Worm (Caenorhabditis elegans): Measurements from ENCODE around the gene AH9.6.

The AH9.6 gene

DNA sequence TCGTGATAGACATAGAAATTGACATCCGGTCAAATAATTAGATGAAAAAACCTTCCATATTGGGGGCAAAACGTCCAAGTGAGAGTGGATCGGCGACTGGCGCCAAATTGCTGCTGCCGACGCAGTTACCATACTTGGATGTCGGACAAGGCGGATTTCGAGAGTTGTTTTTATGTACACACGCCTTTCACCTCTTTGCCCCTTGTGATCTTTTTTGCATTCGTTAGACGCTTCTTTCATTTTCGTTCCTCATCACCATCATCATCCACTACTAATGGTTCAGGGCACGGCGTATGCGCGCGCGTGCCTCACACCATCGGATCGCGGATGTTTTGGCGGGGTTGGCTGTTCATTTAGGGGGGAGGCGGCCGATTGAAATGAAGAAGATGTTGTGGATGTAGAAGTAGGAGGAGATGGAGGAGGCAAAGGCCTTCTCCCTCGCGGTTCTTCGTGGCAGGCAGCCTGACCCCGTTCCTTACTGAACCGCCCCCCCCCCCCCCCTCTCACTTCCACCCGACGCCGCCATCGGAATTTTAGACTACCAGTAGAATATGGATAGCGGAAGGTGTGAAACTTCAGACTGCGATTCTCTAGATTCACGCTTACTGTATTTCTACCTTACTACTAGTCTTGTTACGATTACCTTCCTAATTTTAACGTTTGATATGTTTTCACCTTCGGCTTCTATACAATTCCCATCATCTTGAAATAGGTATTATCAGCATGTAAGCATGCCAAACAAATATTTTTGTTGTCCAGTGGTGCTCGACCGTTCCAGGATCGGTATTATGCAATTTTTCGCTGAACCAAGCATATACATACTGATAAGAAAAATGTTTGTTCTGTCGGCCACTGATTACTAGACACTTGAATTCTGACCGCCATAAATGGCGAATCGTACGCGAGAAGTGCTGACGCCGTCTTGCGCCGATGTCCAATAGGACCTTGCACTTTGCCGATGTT, 54.3 kb downstream of the AH9.6 start (continued):
- TF ChIP-seq ztf-28 (GFP tag; IDR thresholded peaks at IDR 0.05) (no peak), hrde-1 (tag; optimal IDR thresholded peaks at IDR 0.05; ENCODE audit: borderline replicate concordance) (no peak), athp-1 (tag; optimal IDR thresholded peaks at IDR 0.05) (no peak), bed-1 (GFP tag; IDR thresholded peaks at IDR 0.05) (no peak), nfyb-1 (GFP tag; IDR thresholded peaks at IDR 0.05) (no peak), Y56A3A.18 (GFP tag; IDR thresholded peaks at IDR 0.05) (no peak), lin-26 (GFP tag; IDR thresholded peaks at IDR 0.05) (no peak), dox-1 (GFP tag; IDR thresholded peaks at IDR 0.05) (no peak), nfya-1 (tag; optimal IDR thresholded peaks at IDR 0.05; ENCODE audit: borderline replicate concordance, insufficient read depth) (no peak), hmg-1.2 (GFP tag; IDR thresholded peaks at IDR 0.05) (no peak), die-1 (tag; optimal IDR thresholded peaks at IDR 0.05) (no peak), nhr-90 (tag; optimal IDR thresholded peaks at IDR 0.05) (no peak), egrh-3 (GFP tag; IDR thresholded peaks at IDR 0.05) (peak; percentile 78; the same call in 1 of the 2 replicates), F49E8.2 (tag; optimal IDR thresholded peaks at IDR 0.05; ENCODE audit: insufficient read depth) (no peak), hmg-20 (GFP tag; IDR thresholded peaks at IDR 0.05) (no peak), T26A5.8 (tag; optimal IDR thresholded peaks at IDR 0.05) (no peak), hsf-1 (GFP tag; IDR thresholded peaks at IDR 0.05) (no peak), B0019.2 (GFP tag; conservative IDR thresholded peaks at IDR 0.05) (no peak), F57C9.4 (tag; optimal IDR thresholded peaks at IDR 0.05) (no peak), ZK185.1 (tag; optimal IDR thresholded peaks at IDR 0.05; ENCODE audit: poor library complexity, severe bottlenecking) (no peak), lir-1 (GFP tag; conservative IDR thresholded peaks at IDR 0.05) (no peak), him-1 (tag; optimal IDR thresholded peaks at IDR 0.05) (no peak), nhr-80 (tag; optimal IDR thresholded peaks at IDR 0.05) (peak; percentile 16), ama-1 (optimal IDR thresholded peaks at IDR 0.05) (no peak), ama-1 (GFP tag; optimal IDR thresholded peaks at IDR 0.05) (no peak), snpc-1.1 (tag; optimal IDR thresholded peaks at IDR 0.05; ENCODE audit: insufficient read depth) (no peak), rcor-1 (GFP tag; IDR thresholded peaks at IDR 0.05) (no peak), F10E7.11 (tag; optimal IDR thresholded peaks at IDR 0.05) (no peak), madf-6 (GFP tag; IDR thresholded peaks at IDR 0.05) (no peak), lin-54 (GFP tag; optimal IDR thresholded peaks at IDR 0.05) (no peak), rpc-1 (optimal IDR thresholded peaks at IDR 0.05) (no peak), rpc-1 (tag; optimal IDR thresholded peaks at IDR 0.05) (no peak)
